Worm (Caenorhabditis elegans) whole organism, L1 larva: ENCODE data around the gene R52.4.

Experiments used
- C16A3.4 ChIP-seq: fragments of 150-350 bp; optimal IDR thresholded peaks from 2 replicates; lab custom pipeline; 2014; ENCODE audit warnings: missing biosample characterization, missing genetic modification characterization
- C34B4.2 ChIP-seq: sonication (generic microtip); optimal IDR thresholded peaks from 2 replicates; lab custom pipeline; 2017; ENCODE audit warnings: mild to moderate bottlenecking, missing genetic modification characterization, missing compliant biosample characterization
- Y116A8C.19 ChIP-seq: sonication (generic microtip); optimal IDR thresholded peaks from 2 replicates; lab custom pipeline; 2016; ENCODE audit warnings: missing compliant biosample characterization, missing genetic modification characterization, borderline replicate concordance
- aly-2 ChIP-seq: fragments of 150-350 bp; optimal IDR thresholded peaks from 2 replicates; lab custom pipeline; 2014; ENCODE audit warnings: missing biosample characterization, missing genetic modification characterization
- blmp-1 ChIP-seq: fragments of 150-350 bp; optimal IDR thresholded peaks from 2 replicates; lab custom pipeline; 2014; ENCODE audit warnings: missing biosample characterization, missing genetic modification characterization
- ceh-63 ChIP-seq: fragments of 200-800 bp; sonication (Bioruptor generic); optimal IDR thresholded peaks from 2 replicates; lab custom pipeline; 2018; ENCODE audit warnings: mild to moderate bottlenecking, missing genetic modification characterization, missing compliant biosample characterization
- ceh-8 ChIP-seq: fragments of 200-800 bp; sonication (Bioruptor generic); optimal IDR thresholded peaks from 2 replicates; lab custom pipeline; 2018; ENCODE audit warnings: mild to moderate bottlenecking, missing genetic modification characterization, moderate library complexity, missing compliant biosample characterization
- ceh-82 ChIP-seq, 3 experiments: fragments of 150-350 bp in 1 of 3; sonication (generic microtip) in 2 of 3; optimal IDR thresholded peaks; 2 replicates each; lab custom pipeline; 2014 to 2017; ENCODE audit warnings: missing biosample characterization in 3 of 3, missing genetic modification characterization in 3 of 3
- efl-1 ChIP-seq, 4 experiments: fragments of 150-350 bp; optimal IDR thresholded peaks in 3 of 4; peaks in 1 of 4; 1 replicate in 1 of 4; 2 replicates in 3 of 4; lab custom pipeline; 2014; ENCODE audit warnings: missing biosample characterization in 2 of 4, missing genetic modification characterization in 2 of 4, missing genetic modification reagents in 2 of 4
- efl-3 ChIP-seq: fragments of 200-800 bp; sonication (Bioruptor generic); optimal IDR thresholded peaks from 2 replicates; lab custom pipeline; 2018; ENCODE audit warnings: mild to moderate bottlenecking, missing genetic modification characterization, missing compliant biosample characterization
- egl-13 ChIP-seq: sonication (generic microtip); optimal IDR thresholded peaks from 2 replicates; lab custom pipeline; 2016; ENCODE audit warnings: missing genotype, missing genetic modification reagents, missing genetic modification characterization, missing compliant biosample characterization
- egl-27 ChIP-seq, 2 experiments: fragments of 150-350 bp in 1 of 2; sonication (generic microtip); optimal IDR thresholded peaks; 3 replicates each; lab custom pipeline; 2017 to 2018; ENCODE audit warnings: missing biosample characterization in 2 of 2, missing genetic modification characterization in 2 of 2, missing genetic modification reagents in 2 of 2
- elt-3 ChIP-seq, 6 experiments: fragments of 150-350 bp in 1 of 6; sonication (generic microtip); optimal IDR thresholded peaks; 2 replicates each; lab custom pipeline; 2017 to 2018; ENCODE audit warnings: missing biosample characterization in 6 of 6, missing genetic modification characterization in 6 of 6, inconsistent platforms in 1 of 6
- fkh-10 ChIP-seq: sonication (generic microtip); optimal IDR thresholded peaks from 2 replicates; lab custom pipeline; 2017; ENCODE audit warnings: missing biosample characterization, missing genetic modification reagents, missing genetic modification characterization
- fkh-4 ChIP-seq: sonication (generic microtip); optimal IDR thresholded peaks from 2 replicates; lab custom pipeline; 2016; ENCODE audit warnings: missing compliant biosample characterization, missing genetic modification characterization, borderline replicate concordance
- fos-1 ChIP-seq: fragments of 150-350 bp; optimal IDR thresholded peaks from 2 replicates; lab custom pipeline; 2014; ENCODE audit warnings: missing biosample characterization, missing genetic modification characterization
- grh-1 ChIP-seq: fragments of 200-800 bp; sonication (Bioruptor generic); IDR thresholded peaks from 2 replicates; pipeline ENCODE4 v1.3.6; 2022; ENCODE audit warnings: missing genetic modification reagents, missing genetic modification characterization, missing compliant biosample characterization
- hlh-17 ChIP-seq: fragments of 200-800 bp; sonication (Bioruptor generic); optimal IDR thresholded peaks from 2 replicates; lab custom pipeline; 2018; ENCODE audit warnings: missing genetic modification characterization, mild to moderate bottlenecking, missing compliant biosample characterization, moderate library complexity, borderline replicate concordance
- hpl-2 ChIP-seq: fragments of 150-350 bp; optimal IDR thresholded peaks from 2 replicates; lab custom pipeline; 2014; ENCODE audit warnings: missing biosample characterization, missing genetic modification reagents, missing genetic modification characterization
- irx-1 ChIP-seq: sonication (generic microtip); optimal IDR thresholded peaks from 2 replicates; lab custom pipeline; 2016; ENCODE audit warnings: missing genetic modification characterization, missing compliant biosample characterization
- isw-1 ChIP-seq: fragments of 200-800 bp; sonication (Bioruptor generic); IDR thresholded peaks from 2 replicates; pipeline ENCODE4 v1.3.6; 2022; ENCODE audit warnings: missing genetic modification characterization, missing compliant biosample characterization
- lin-14 ChIP-seq: fragments of 200-800 bp; sonication (Bioruptor generic); optimal IDR thresholded peaks from 2 replicates; lab custom pipeline; 2018; ENCODE audit warnings: mild to moderate bottlenecking, missing genetic modification characterization, moderate library complexity, missing compliant biosample characterization
- mdl-1 ChIP-seq, 2 experiments: fragments of 150-350 bp; optimal IDR thresholded peaks; 2 replicates each; lab custom pipeline; 2014 to 2017; ENCODE audit warnings: missing biosample characterization in 2 of 2, missing genetic modification characterization in 2 of 2, inconsistent platforms in 1 of 2
- nhr-11 ChIP-seq: fragments of 150-350 bp; optimal IDR thresholded peaks from 2 replicates; lab custom pipeline; 2014; ENCODE audit warnings: missing biosample characterization, missing genetic modification characterization
- nhr-12 ChIP-seq: sonication (generic microtip); optimal IDR thresholded peaks from 2 replicates; lab custom pipeline; 2017; ENCODE audit warnings: missing biosample characterization, missing genetic modification characterization
- nhr-20 ChIP-seq: sonication (generic microtip); optimal IDR thresholded peaks from 2 replicates; lab custom pipeline; 2016; ENCODE audit warnings: mild to moderate bottlenecking, missing genetic modification characterization, missing compliant biosample characterization
- nhr-28 ChIP-seq: fragments of 150-350 bp; optimal IDR thresholded peaks from 2 replicates; lab custom pipeline; 2014; ENCODE audit warnings: missing biosample characterization, missing genetic modification characterization
- nhr-71 ChIP-seq: sonication (generic microtip); optimal IDR thresholded peaks from 2 replicates; lab custom pipeline; 2016; ENCODE audit warnings: mild to moderate bottlenecking, missing genetic modification characterization, moderate library complexity, missing compliant biosample characterization
- nhr-76 ChIP-seq: sonication (generic microtip); optimal IDR thresholded peaks from 2 replicates; lab custom pipeline; 2017; ENCODE audit warnings: missing biosample characterization, missing genetic modification characterization
- nhr-90 ChIP-seq: sonication (generic microtip); optimal IDR thresholded peaks from 2 replicates; lab custom pipeline; 2016; ENCODE audit warnings: mild to moderate bottlenecking, missing genetic modification characterization, missing compliant biosample characterization; ENCODE audit not compliant: poor library complexity
- pag-3 ChIP-seq: sonication (generic microtip); optimal IDR thresholded peaks from 2 replicates; lab custom pipeline; 2017; ENCODE audit warnings: missing genetic modification characterization, mild to moderate bottlenecking, missing compliant biosample characterization, antibody characterized with exemption, borderline replicate concordance; ENCODE audit not compliant: insufficient read depth
- pqm-1 ChIP-seq: sonication (generic microtip); optimal IDR thresholded peaks from 3 replicates; lab custom pipeline; 2017; ENCODE audit warnings: missing biosample characterization, missing genetic modification characterization
- rnt-1 ChIP-seq: sonication (generic microtip); optimal IDR thresholded peaks from 2 replicates; lab custom pipeline; 2016; ENCODE audit warnings: mild to moderate bottlenecking, missing genetic modification characterization, moderate library complexity, missing compliant biosample characterization
- snpc-4 ChIP-seq: fragments of 150-350 bp; optimal IDR thresholded peaks from 2 replicates; lab custom pipeline; 2014; ENCODE audit warnings: missing biosample characterization, missing genetic modification characterization
- snu-23 ChIP-seq: sonication (generic microtip); optimal IDR thresholded peaks from 2 replicates; lab custom pipeline; 2016; ENCODE audit warnings: missing genetic modification characterization, missing compliant biosample characterization
- sptf-1 ChIP-seq: fragments of 150-350 bp; optimal IDR thresholded peaks from 2 replicates; lab custom pipeline; 2014; ENCODE audit warnings: missing biosample characterization, missing genetic modification characterization
- sup-37 ChIP-seq: fragments of 200-800 bp; sonication (Bioruptor generic); optimal IDR thresholded peaks from 2 replicates; lab custom pipeline; 2018; ENCODE audit warnings: mild to moderate bottlenecking, missing genetic modification characterization, missing compliant biosample characterization
- tbx-2 ChIP-seq: sonication (generic microtip); optimal IDR thresholded peaks from 2 replicates; lab custom pipeline; 2016; ENCODE audit warnings: missing genetic modification characterization, missing compliant biosample characterization
- xbp-1 ChIP-seq: sonication (generic microtip); optimal IDR thresholded peaks from 2 replicates; lab custom pipeline; 2016; ENCODE audit warnings: missing genetic modification characterization, missing compliant biosample characterization
- ztf-11 ChIP-seq, 2 experiments: sonication (generic microtip); optimal IDR thresholded peaks; 2 replicates each; lab custom pipeline; 2016 to 2017; ENCODE audit warnings: missing genetic modification characterization in 2 of 2, missing biosample characterization in 1 of 2, missing compliant biosample characterization in 1 of 2

Gene R52.4

ce11 chrII:2138901-2139300 is 30.7 kb upstream of the R52.4 start:
- no peak for TF ChIP-seq tbx-2 (tag; lab: Kevin White, UChicago)
- TF ChIP-seq xbp-1 = no peak
- TF ChIP-seq efl-1 (optimal IDR thresholded peaks at IDR 0.05; lab: Kevin White, UChicago) = no peak
- TF ChIP-seq efl-1 (GFP tag; optimal IDR thresholded peaks at IDR 0.05 in 1 of 2; lab: Kevin White, UChicago) = no peak
- no peak for TF ChIP-seq egl-27 (tag; optimal IDR thresholded peaks at IDR 0.05; lab: Kevin White, UChicago)
- no peak for TF ChIP-seq hlh-17 (GFP tag; lab: Kevin White, UChicago)
- no peak for TF ChIP-seq fkh-4 (tag; lab: Kevin White, UChicago)
- TF ChIP-seq egl-13 (tag; lab: Kevin White, UChicago) = no peak
- TF ChIP-seq pag-3 (tag; lab: Kevin White, UChicago) = no peak
- no peak for TF ChIP-seq fos-1 (tag; lab: Kevin White, UChicago)
- no peak for TF ChIP-seq grh-1 (GFP tag; lab: Robert Waterston, UW)
- TF ChIP-seq fkh-10 (GFP tag; lab: Kevin White, UChicago) = no peak
- TF ChIP-seq snu-23 = no peak
- no peak for TF ChIP-seq aly-2 (tag; lab: Kevin White, UChicago)
- TF ChIP-seq nhr-11 (tag; lab: Kevin White, UChicago) = no peak

DNA sequence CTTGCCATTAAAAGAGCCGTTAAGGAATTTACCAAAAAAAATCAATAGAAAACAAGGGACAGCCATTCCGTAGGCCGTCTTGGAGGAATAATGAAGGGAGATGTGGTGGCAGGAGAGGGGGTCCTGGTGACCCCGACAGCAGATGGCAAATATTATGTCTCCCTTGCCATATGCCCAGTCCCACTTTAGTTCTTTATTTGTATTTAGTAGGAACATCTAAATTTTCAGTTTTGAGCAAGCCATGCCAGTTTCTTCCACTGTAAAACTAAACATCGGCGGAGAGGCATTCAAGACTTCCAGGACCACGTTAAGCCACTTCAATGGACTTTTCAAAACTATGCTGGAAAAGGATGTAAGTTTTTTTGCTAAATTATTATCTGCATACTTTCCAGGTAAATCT is 29.0 kb upstream of the R52.4 start, which contains the start of gene C40A11.4:
Gene C40A11.4, plus strand, starts transcription at position 188 of the 400 bp plus-strand sequence.
- TF ChIP-seq efl-1 (optimal IDR thresholded peaks at IDR 0.05; lab: Kevin White, UChicago) = no peak
- TF ChIP-seq efl-1 (GFP tag; optimal IDR thresholded peaks at IDR 0.05 in 1 of 2; lab: Kevin White, UChicago) = peak in 1 of 2 experiments; percentile 79
- no peak for TF ChIP-seq ceh-63 (GFP tag; lab: Kevin White, UChicago)

- no peak for TF ChIP-seq nhr-20 (tag; lab: Kevin White, UChicago)
- no peak for TF ChIP-seq nhr-28 (tag; lab: Kevin White, UChicago)
- TF ChIP-seq sup-37 (GFP tag; lab: Kevin White, UChicago) = no peak
- no peak for TF ChIP-seq pqm-1
- TF ChIP-seq mdl-1 (tag; optimal IDR thresholded peaks at IDR 0.05; lab: Kevin White, UChicago) = no peak
- no peak for TF ChIP-seq blmp-1 (tag; lab: Kevin White, UChicago)
- TF ChIP-seq efl-3 = no peak
- TF ChIP-seq nhr-71 = no peak
- TF ChIP-seq Y116A8C.19 (tag; lab: Kevin White, UChicago) = no peak
- TF ChIP-seq sptf-1 (tag; lab: Kevin White, UChicago) = no peak
- TF ChIP-seq C34B4.2 (tag; lab: Kevin White, UChicago) = no peak
- TF ChIP-seq nhr-12 (tag; lab: Kevin White, UChicago) = no peak
- no peak for TF ChIP-seq ztf-11 (tag; optimal IDR thresholded peaks at IDR 0.05; lab: Kevin White, UChicago)
- no peak for TF ChIP-seq fos-1 (tag; lab: Kevin White, UChicago)
- TF ChIP-seq, all 84 proteins: peak for 0
These were observed 27.4 kb upstream of the R52.4 start, which contains the start of gene hpo-7 for ce11 chrII:2135604-2136003. Gene hpo-7, minus strand, starts transcription at chrII:2135704.

DNA sequence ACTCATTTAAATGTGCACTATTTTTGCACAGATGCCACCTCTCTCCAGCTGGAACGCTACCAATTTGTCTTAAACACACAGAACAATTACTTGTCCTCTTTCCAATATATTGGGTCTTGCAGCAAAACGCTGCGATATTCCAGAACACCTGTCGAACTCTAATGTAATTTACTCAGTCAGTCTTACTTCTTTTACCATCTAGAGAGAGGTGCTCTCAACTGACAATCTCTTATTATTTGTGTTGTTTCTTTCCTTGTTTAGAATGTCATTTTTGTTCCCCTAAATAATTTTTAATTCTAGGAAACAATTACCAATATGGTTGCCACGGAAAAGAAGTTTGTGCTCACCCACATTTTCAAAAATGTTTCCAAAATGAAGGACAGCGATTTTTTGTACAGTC is 22.6 kb upstream of the R52.4 start, which contains the start of gene sdz-28:
Gene sdz-28, plus strand, starts transcription at position 301 of the 400 bp plus-strand sequence.
- TF ChIP-seq fos-1 (tag; lab: Kevin White, UChicago) (no peak), isw-1 (no peak), ceh-82 (tag; optimal IDR thresholded peaks at IDR 0.05; lab: Kevin White, UChicago) (no peak), lin-14 (no peak), rnt-1 (tag; lab: Kevin White, UChicago) (no peak), nhr-90 (no peak), snu-23 (no peak), pag-3 (tag; lab: Kevin White, UChicago) (no peak), ceh-8 (GFP tag; lab: Kevin White, UChicago) (no peak), irx-1 (no peak), C16A3.4 (no peak), hpl-2 (GFP tag; lab: Kevin White, UChicago) (no peak), nhr-76 (tag; lab: Kevin White, UChicago) (no peak), snpc-4 (tag; lab: Kevin White, UChicago) (no peak), efl-1 (optimal IDR thresholded peaks at IDR 0.05; lab: Kevin White, UChicago) (no peak), efl-1 (GFP tag; optimal IDR thresholded peaks at IDR 0.05 in 1 of 2; lab: Kevin White, UChicago) (no peak), elt-3 (tag; optimal IDR thresholded peaks at IDR 0.05; lab: Kevin White, UChicago) (no peak)
